Worm (Caenorhabditis elegans) whole organism, L4 larva: ENCODE results near the gene Y46D2A.2.

ENCODE experiments used
- D1046.2 ChIP-seq: fragments of 200-800 bp; sonication (Bioruptor generic); IDR thresholded peaks from 2 replicates; pipeline ENCODE4 v1.3.6; 2022; ENCODE audit warnings: missing genetic modification characterization, missing compliant biosample characterization
- F37D6.2 ChIP-seq: sonication (generic microtip); optimal IDR thresholded peaks from 2 replicates; lab custom pipeline; 2016; ENCODE audit warnings: mild to moderate bottlenecking, missing genetic modification characterization, missing compliant biosample characterization
- T20F7.1 ChIP-seq: fragments of 200-800 bp; sonication (Bioruptor generic); optimal IDR thresholded peaks from 2 replicates; lab custom pipeline; 2018; ENCODE audit warnings: mild to moderate bottlenecking, missing genetic modification characterization, missing compliant biosample characterization
- Y105C5A.15 ChIP-seq: fragments of 200-800 bp; sonication (Bioruptor generic); IDR thresholded peaks from 2 replicates; pipeline ENCODE4 v1.3.6; 2022; ENCODE audit warnings: missing genetic modification characterization, missing compliant biosample characterization
- aha-1 ChIP-seq: fragments of 150-350 bp; peaks from one replicate; lab custom pipeline; 2014; ENCODE audit warnings: missing biosample characterization, missing genetic modification characterization
- ceh-82 ChIP-seq: sonication (generic microtip); optimal IDR thresholded peaks from 2 replicates; lab custom pipeline; 2017; ENCODE audit warnings: missing biosample characterization, missing genetic modification characterization
- ces-1 ChIP-seq: fragments of 150-350 bp; sonication (generic microtip); optimal IDR thresholded peaks from 4 replicates; lab custom pipeline; 2014; ENCODE audit warnings: missing biosample characterization, missing genetic modification reagents, missing genetic modification characterization
- ctbp-1 ChIP-seq: fragments of 200-800 bp; sonication (Bioruptor generic); IDR thresholded peaks from 2 replicates; pipeline ENCODE4 v1.3.6; 2022; ENCODE audit warnings: missing genetic modification reagents, missing genetic modification characterization, missing compliant biosample characterization
- daf-16 ChIP-seq, 3 experiments: sonication (generic microtip); optimal IDR thresholded peaks; 2 replicates each; lab custom pipeline; 2016 to 2017; ENCODE audit warnings: missing genetic modification characterization in 3 of 3, missing genetic modification reagents in 3 of 3, mild to moderate bottlenecking in 2 of 3, missing compliant biosample characterization in 2 of 3, missing biosample characterization in 1 of 3, moderate library complexity in 1 of 3
- daf-8 ChIP-seq: fragments of 200-800 bp; sonication (Bioruptor generic); IDR thresholded peaks from 2 replicates; pipeline ENCODE4 v1.3.6; 2022; ENCODE audit warnings: missing genetic modification characterization, missing compliant biosample characterization
- dmd-6 ChIP-seq: fragments of 200-800 bp; sonication (Bioruptor generic); IDR thresholded peaks from 2 replicates; pipeline ENCODE4 v1.3.6; 2022; ENCODE audit warnings: missing genetic modification reagents, missing genetic modification characterization, missing compliant biosample characterization
- dmd-8 ChIP-seq: fragments of 200-800 bp; sonication (Bioruptor generic); IDR thresholded peaks from 2 replicates; pipeline ENCODE4 v1.3.6; 2022; ENCODE audit warnings: missing genetic modification characterization, missing compliant biosample characterization
- dmd-9 ChIP-seq: fragments of 200-800 bp; sonication (Bioruptor generic); IDR thresholded peaks from 2 replicates; pipeline ENCODE4 v1.3.6; 2022; ENCODE audit warnings: missing genetic modification reagents, missing genetic modification characterization, missing compliant biosample characterization
- dpl-1 ChIP-seq: fragments of 150-350 bp; optimal IDR thresholded peaks from 2 replicates; lab custom pipeline; 2014; ENCODE audit warnings: missing biosample characterization, missing genetic modification reagents, missing genetic modification characterization
- duxl-1 ChIP-seq: sonication (generic microtip); optimal IDR thresholded peaks from 2 replicates; lab custom pipeline; 2016; ENCODE audit warnings: mild to moderate bottlenecking, missing genetic modification characterization, moderate library complexity, missing compliant biosample characterization; ENCODE audit not compliant: poor library complexity
- hif-1 ChIP-seq, 2 experiments: sonication (generic microtip); optimal IDR thresholded peaks; 2 replicates each; lab custom pipeline; 2016 to 2017; ENCODE audit warnings: missing compliant biosample characterization in 2 of 2, missing genetic modification characterization in 2 of 2, missing genetic modification reagents in 2 of 2, missing genotype in 2 of 2, mild to moderate bottlenecking in 1 of 2
- hmg-1.1 ChIP-seq: fragments of 200-800 bp; sonication (Bioruptor generic); IDR thresholded peaks from 2 replicates; pipeline ENCODE4 v1.3.6; 2022; ENCODE audit warnings: missing genetic modification reagents, missing genetic modification characterization, missing compliant biosample characterization
- jun-1 ChIP-seq: fragments of 150-350 bp; optimal IDR thresholded peaks from 2 replicates; lab custom pipeline; 2014; ENCODE audit warnings: missing biosample characterization, missing genetic modification reagents, missing genetic modification characterization
- lir-3 ChIP-seq: sonication (generic microtip); optimal IDR thresholded peaks from 2 replicates; lab custom pipeline; 2016; ENCODE audit warnings: mild to moderate bottlenecking, missing genetic modification characterization, missing compliant biosample characterization
- mdl-1 ChIP-seq, 2 experiments: fragments of 150-350 bp in 1 of 2; sonication (generic microtip) in 1 of 2; optimal IDR thresholded peaks; 2 replicates each; lab custom pipeline; 2014 to 2017; ENCODE audit warnings: missing biosample characterization in 2 of 2, missing genetic modification characterization in 2 of 2
- mdt-29 ChIP-seq: fragments of 200-800 bp; sonication (Bioruptor generic); IDR thresholded peaks from 2 replicates; pipeline ENCODE4 v1.3.6; 2022; ENCODE audit warnings: missing genetic modification reagents, missing genetic modification characterization, missing compliant biosample characterization
- mxl-3 ChIP-seq: fragments of 200-800 bp; sonication (Bioruptor generic); optimal IDR thresholded peaks from 2 replicates; lab custom pipeline; 2018; ENCODE audit warnings: mild to moderate bottlenecking, missing genetic modification characterization, missing compliant biosample characterization
- nhr-11 ChIP-seq: fragments of 150-350 bp; optimal IDR thresholded peaks from 2 replicates; lab custom pipeline; 2014; ENCODE audit warnings: missing biosample characterization, missing genetic modification characterization
- nhr-111 ChIP-seq: fragments of 200-800 bp; sonication (Bioruptor generic); optimal IDR thresholded peaks from 2 replicates; lab custom pipeline; 2018; ENCODE audit warnings: mild to moderate bottlenecking, missing genetic modification characterization, missing compliant biosample characterization
- nhr-25 ChIP-seq: sonication (generic microtip); optimal IDR thresholded peaks from 2 replicates; lab custom pipeline; 2017; ENCODE audit warnings: missing genetic modification characterization, mild to moderate bottlenecking, missing compliant biosample characterization, antibody characterized with exemption, moderate library complexity, borderline replicate concordance; ENCODE audit not compliant: insufficient read depth
- nhr-28 ChIP-seq: fragments of 150-350 bp; optimal IDR thresholded peaks from 2 replicates; lab custom pipeline; 2014; ENCODE audit warnings: missing biosample characterization, missing genetic modification characterization
- nhr-77 ChIP-seq: fragments of 150-350 bp; optimal IDR thresholded peaks from 2 replicates; lab custom pipeline; 2014; ENCODE audit warnings: missing biosample characterization, missing genetic modification characterization
- php-3 ChIP-seq: fragments of 200-800 bp; sonication (Bioruptor generic); IDR thresholded peaks from 2 replicates; pipeline ENCODE4 v1.3.6; 2022; ENCODE audit warnings: missing genetic modification reagents, missing genetic modification characterization, missing compliant biosample characterization
- pqm-1 ChIP-seq: sonication (generic microtip); optimal IDR thresholded peaks from 2 replicates; lab custom pipeline; 2017; ENCODE audit warnings: missing biosample characterization, missing genetic modification characterization
- rbr-2 ChIP-seq: sonication (generic microtip); optimal IDR thresholded peaks from 2 replicates; lab custom pipeline; 2016; ENCODE audit warnings: missing genotype, missing genetic modification characterization, missing compliant biosample characterization
- skn-1 ChIP-seq: fragments of 150-350 bp; optimal IDR thresholded peaks from 2 replicates; lab custom pipeline; 2014; ENCODE audit warnings: missing biosample characterization, missing genetic modification characterization
- snpc-4 ChIP-seq: fragments of 150-350 bp; optimal IDR thresholded peaks from 2 replicates; lab custom pipeline; 2014; ENCODE audit warnings: missing biosample characterization, missing genetic modification characterization
- spr-3 ChIP-seq: fragments of 200-800 bp; sonication (Bioruptor generic); optimal IDR thresholded peaks from 2 replicates; lab custom pipeline; 2018; ENCODE audit warnings: mild to moderate bottlenecking, missing genetic modification characterization, missing compliant biosample characterization
- zag-1 ChIP-seq: fragments of 150-350 bp; optimal IDR thresholded peaks from 2 replicates; lab custom pipeline; 2014; ENCODE audit warnings: missing biosample characterization, missing genetic modification characterization
- zfp-3 ChIP-seq: fragments of 200-800 bp; sonication (Bioruptor generic); conservative IDR thresholded peaks from 2 replicates; pipeline ENCODE4 v1.3.6; 2022; ENCODE audit warnings: missing genetic modification reagents, missing genetic modification characterization, missing compliant biosample characterization

Y46D2A.2 gene

ce11 chrII:3323179-3323578 is at the start of gene Y46D2A.2:
Gene Y46D2A.2, minus strand, starts transcription at chrII:3323279.
- TF ChIP-seq zag-1 (tag; lab: Kevin White, UChicago): no peak
- no peak for TF ChIP-seq dpl-1
- TF ChIP-seq aha-1: no peak
- TF ChIP-seq nhr-111 (GFP tag; lab: Kevin White, UChicago): no peak
- no peak for TF ChIP-seq F37D6.2 (tag; lab: Kevin White, UChicago)
- TF ChIP-seq dmd-6: no peak; the same call in 1 of the 2 replicates
- TF ChIP-seq rbr-2 (tag; lab: Kevin White, UChicago): no peak
- no peak for TF ChIP-seq daf-16 (GFP tag; optimal IDR thresholded peaks at IDR 0.05; lab: Kevin White, UChicago)
- TF ChIP-seq daf-16 (tag; optimal IDR thresholded peaks at IDR 0.05; lab: Kevin White, UChicago): no peak
- TF ChIP-seq ctbp-1 (GFP tag; lab: Robert Waterston, UW): no peak
- no peak for TF ChIP-seq nhr-11 (tag; lab: Kevin White, UChicago)
- no peak for TF ChIP-seq D1046.2 (GFP tag; lab: Robert Waterston, UW)
- TF ChIP-seq snpc-4 (tag; lab: Kevin White, UChicago): no peak
- no peak for TF ChIP-seq mdt-29 (GFP tag; lab: Robert Waterston, UW)
- TF ChIP-seq nhr-25 (tag; lab: Kevin White, UChicago): no peak
- TF ChIP-seq ces-1: no peak
- no peak for TF ChIP-seq mxl-3 (GFP tag; lab: Kevin White, UChicago)
- TF ChIP-seq spr-3 (GFP tag; lab: Kevin White, UChicago): no peak

ce11 chrII:3371010-3371409 is 47.9 kb upstream of the Y46D2A.2 start, which contains the start of gene bath-23:
Gene bath-23, plus strand, starts transcription at chrII:3371310.
- TF ChIP-seq lir-3 (tag; lab: Kevin White, UChicago) (no peak), dmd-9 (GFP tag; lab: Robert Waterston, UW) (no peak), nhr-77 (tag; lab: Kevin White, UChicago) (no peak), ceh-82 (tag; lab: Kevin White, UChicago) (no peak), T20F7.1 (no peak), rbr-2 (tag; lab: Kevin White, UChicago) (no peak), mdl-1 (tag; optimal IDR thresholded peaks at IDR 0.05; lab: Kevin White, UChicago) (no peak), php-3 (no peak), mdt-29 (GFP tag; lab: Robert Waterston, UW) (no peak), pqm-1 (tag; lab: Kevin White, UChicago) (no peak), jun-1 (tag; lab: Kevin White, UChicago) (no peak), dmd-8 (GFP tag; lab: Robert Waterston, UW) (no peak)

- TF ChIP-seq duxl-1 (tag; lab: Kevin White, UChicago) (peak; percentile 97), Y105C5A.15 (GFP tag; lab: Robert Waterston, UW) (no peak)
Observed at ce11 chrII:3370061-3370460, 47.0 kb upstream of the Y46D2A.2 start, which contains the start of gene Y49F6C.8. Gene Y49F6C.8, minus strand, starts transcription at chrII:3370111.

ce11 chrII:3368097-3368496 is 45.0 kb upstream of the Y46D2A.2 start, which contains the start of gene Y49F6C.7:
Gene Y49F6C.7, minus strand, starts transcription at chrII:3368197.
- TF ChIP-seq pqm-1 (tag; lab: Kevin White, UChicago) (no peak), hif-1 (tag; optimal IDR thresholded peaks at IDR 0.05; lab: Kevin White, UChicago) (no peak), skn-1 (tag; lab: Kevin White, UChicago) (no peak), daf-16 (GFP tag; optimal IDR thresholded peaks at IDR 0.05; lab: Kevin White, UChicago) (no peak), daf-16 (tag; optimal IDR thresholded peaks at IDR 0.05; lab: Kevin White, UChicago) (no peak), dmd-9 (GFP tag; lab: Robert Waterston, UW) (no peak), hmg-1.1 (GFP tag; lab: Robert Waterston, UW) (no peak), spr-3 (GFP tag; lab: Kevin White, UChicago) (no peak), nhr-111 (GFP tag; lab: Kevin White, UChicago) (no peak), nhr-28 (tag; lab: Kevin White, UChicago) (no peak), daf-8 (GFP tag; lab: Robert Waterston, UW) (no peak), zfp-3 (GFP tag; lab: Robert Waterston, UW) (no peak), lir-3 (tag; lab: Kevin White, UChicago) (no peak)
